Worm (Caenorhabditis elegans): Measurements from ENCODE around the gene T23B7.3.

- TF ChIP-seq flt-1 (GFP tag; IDR thresholded peaks at IDR 0.05) (no peak), med-1 (GFP tag; optimal IDR thresholded peaks at IDR 0.05; ENCODE audit: insufficient read depth) (no peak), klf-2 (GFP tag; conservative IDR thresholded peaks at IDR 0.05) (no peak), ref-1 (GFP tag; conservative IDR thresholded peaks at IDR 0.05) (no peak)
These were observed 7.1 kb downstream of the T23B7.3 start for ce11 chrII:4857086-4857485.
